Worm (Caenorhabditis elegans) whole organism, L4 larva: Measurements from ENCODE around the gene sec-6.

Experiments
- D1046.2 ChIP-seq: fragments of 200-800 bp; sonication (Bioruptor generic); IDR thresholded peaks from 2 replicates; pipeline ENCODE4 v1.3.6; 2022; ENCODE audit warnings: missing genetic modification characterization, missing compliant biosample characterization
- F10B5.3 ChIP-seq: sonication (generic microtip); optimal IDR thresholded peaks from 2 replicates; lab custom pipeline; 2016; ENCODE audit warnings: mild to moderate bottlenecking, missing genetic modification characterization, missing compliant biosample characterization
- F37D6.2 ChIP-seq: sonication (generic microtip); optimal IDR thresholded peaks from 2 replicates; lab custom pipeline; 2016; ENCODE audit warnings: mild to moderate bottlenecking, missing genetic modification characterization, missing compliant biosample characterization
- R02D3.7 ChIP-seq: fragments of 150-350 bp; sonication (generic microtip); optimal IDR thresholded peaks from 3 replicates; lab custom pipeline; 2014; ENCODE audit warnings: missing biosample characterization, missing genetic modification characterization
- Y5F2A.4 ChIP-seq: fragments of 200-800 bp; sonication (Bioruptor generic); optimal IDR thresholded peaks from 2 replicates; lab custom pipeline; 2018; ENCODE audit warnings: mild to moderate bottlenecking, missing genetic modification characterization, missing compliant biosample characterization
- ZK337.2 ChIP-seq: fragments of 200-800 bp; sonication (Bioruptor generic); IDR thresholded peaks from 2 replicates; pipeline ENCODE4 v1.3.6; 2022; ENCODE audit warnings: missing genetic modification reagents, missing genetic modification characterization, missing compliant biosample characterization
- ZK546.5 ChIP-seq, 2 experiments: sonication (generic microtip); optimal IDR thresholded peaks; 2 replicates each; lab custom pipeline; 2017; ENCODE audit warnings: missing biosample characterization in 2 of 2, missing genetic modification characterization in 2 of 2
- aha-1 ChIP-seq: fragments of 150-350 bp; peaks from one replicate; lab custom pipeline; 2014; ENCODE audit warnings: missing biosample characterization, missing genetic modification characterization
- ama-1 ChIP-seq: fragments of 150-350 bp; optimal IDR thresholded peaks from 2 replicates; lab custom pipeline; 2014; ENCODE audit warnings: inconsistent platforms, mixed read lengths
- attf-4 ChIP-seq: sonication (generic microtip); optimal IDR thresholded peaks from 3 replicates; lab custom pipeline; 2017; ENCODE audit warnings: missing biosample characterization, missing genetic modification characterization
- ceh-82 ChIP-seq: sonication (generic microtip); optimal IDR thresholded peaks from 2 replicates; lab custom pipeline; 2017; ENCODE audit warnings: missing biosample characterization, missing genetic modification characterization
- ces-1 ChIP-seq: fragments of 150-350 bp; sonication (generic microtip); optimal IDR thresholded peaks from 4 replicates; lab custom pipeline; 2014; ENCODE audit warnings: missing biosample characterization, missing genetic modification reagents, missing genetic modification characterization
- cey-2 ChIP-seq: sonication (generic microtip); optimal IDR thresholded peaks from 3 replicates; lab custom pipeline; 2017; ENCODE audit warnings: missing genetic modification characterization, mild to moderate bottlenecking, missing compliant biosample characterization, antibody characterized with exemption, borderline replicate concordance; ENCODE audit not compliant: insufficient read depth
- ctbp-1 ChIP-seq: fragments of 200-800 bp; sonication (Bioruptor generic); IDR thresholded peaks from 2 replicates; pipeline ENCODE4 v1.3.6; 2022; ENCODE audit warnings: missing genetic modification reagents, missing genetic modification characterization, missing compliant biosample characterization
- dmd-8 ChIP-seq: fragments of 200-800 bp; sonication (Bioruptor generic); IDR thresholded peaks from 2 replicates; pipeline ENCODE4 v1.3.6; 2022; ENCODE audit warnings: missing genetic modification characterization, missing compliant biosample characterization
- dve-1 ChIP-seq: sonication (generic microtip); optimal IDR thresholded peaks from 2 replicates; lab custom pipeline; 2017; ENCODE audit warnings: antibody characterized with exemption, mild to moderate bottlenecking, missing genetic modification characterization, missing compliant biosample characterization; ENCODE audit not compliant: insufficient read depth
- fos-1 ChIP-seq: fragments of 150-350 bp; optimal IDR thresholded peaks from 2 replicates; lab custom pipeline; 2014; ENCODE audit warnings: missing biosample characterization, missing genetic modification characterization
- hlh-11 ChIP-seq: fragments of 200-800 bp; sonication (Bioruptor generic); optimal IDR thresholded peaks from 2 replicates; lab custom pipeline; 2018; ENCODE audit warnings: mild to moderate bottlenecking, missing genetic modification characterization, missing compliant biosample characterization
- hmg-1.1 ChIP-seq: fragments of 200-800 bp; sonication (Bioruptor generic); IDR thresholded peaks from 2 replicates; pipeline ENCODE4 v1.3.6; 2022; ENCODE audit warnings: missing genetic modification reagents, missing genetic modification characterization, missing compliant biosample characterization
- jun-1 ChIP-seq: fragments of 150-350 bp; optimal IDR thresholded peaks from 2 replicates; lab custom pipeline; 2014; ENCODE audit warnings: missing biosample characterization, missing genetic modification reagents, missing genetic modification characterization
- lin-29 ChIP-seq: fragments of 200-800 bp; sonication (Bioruptor generic); IDR thresholded peaks from 2 replicates; pipeline ENCODE4 v1.3.6; 2022; ENCODE audit warnings: missing genetic modification reagents, missing genetic modification characterization, missing compliant biosample characterization
- lin-39 ChIP-seq: fragments of 150-350 bp; optimal IDR thresholded peaks from 2 replicates; lab custom pipeline; 2014; ENCODE audit warnings: missing biosample characterization, missing genetic modification reagents, missing genetic modification characterization
- lir-3 ChIP-seq: sonication (generic microtip); optimal IDR thresholded peaks from 2 replicates; lab custom pipeline; 2016; ENCODE audit warnings: mild to moderate bottlenecking, missing genetic modification characterization, missing compliant biosample characterization
- lsy-2 ChIP-seq, 2 experiments: fragments of 150-350 bp in 1 of 2; sonication (generic microtip) in 1 of 2; optimal IDR thresholded peaks; 2 replicates each; lab custom pipeline; 2014 to 2017; ENCODE audit warnings: missing biosample characterization in 2 of 2, missing genetic modification characterization in 2 of 2
- madf-5 ChIP-seq, 2 experiments: fragments of 200-800 bp; sonication (Bioruptor generic); IDR thresholded peaks; 2 replicates each; pipeline ENCODE4 v1.3.6; 2022; ENCODE audit warnings: missing compliant biosample characterization in 2 of 2, missing genetic modification characterization in 2 of 2
- mdt-29 ChIP-seq: fragments of 200-800 bp; sonication (Bioruptor generic); IDR thresholded peaks from 2 replicates; pipeline ENCODE4 v1.3.6; 2022; ENCODE audit warnings: missing genetic modification reagents, missing genetic modification characterization, missing compliant biosample characterization
- mes-2 ChIP-seq: sonication (generic microtip); optimal IDR thresholded peaks from 2 replicates; lab custom pipeline; 2016; ENCODE audit warnings: missing genotype, mild to moderate bottlenecking, missing genetic modification characterization, missing compliant biosample characterization; ENCODE audit not compliant: poor library complexity, severe bottlenecking
- mxl-2 ChIP-seq: fragments of 200-800 bp; sonication (Bioruptor generic); conservative IDR thresholded peaks from 2 replicates; pipeline ENCODE4 v1.3.6; 2022; ENCODE audit warnings: missing genetic modification reagents, missing genetic modification characterization, missing compliant biosample characterization
- nhr-10 ChIP-seq: fragments of 150-350 bp; optimal IDR thresholded peaks from 2 replicates; lab custom pipeline; 2014; ENCODE audit warnings: missing biosample characterization, missing genetic modification characterization
- nhr-102 ChIP-seq: sonication (generic microtip); optimal IDR thresholded peaks from 2 replicates; lab custom pipeline; 2016; ENCODE audit warnings: mild to moderate bottlenecking, missing genetic modification characterization, moderate library complexity, missing compliant biosample characterization
- nhr-111 ChIP-seq: fragments of 200-800 bp; sonication (Bioruptor generic); optimal IDR thresholded peaks from 2 replicates; lab custom pipeline; 2018; ENCODE audit warnings: mild to moderate bottlenecking, missing genetic modification characterization, missing compliant biosample characterization
- nhr-28 ChIP-seq: fragments of 150-350 bp; optimal IDR thresholded peaks from 2 replicates; lab custom pipeline; 2014; ENCODE audit warnings: missing biosample characterization, missing genetic modification characterization
- nhr-41 ChIP-seq: fragments of 200-800 bp; sonication (Bioruptor generic); IDR thresholded peaks from 2 replicates; pipeline ENCODE4 v1.3.6; 2022; ENCODE audit warnings: missing genetic modification reagents, missing genetic modification characterization, missing compliant biosample characterization
- nhr-42 ChIP-seq: fragments of 200-800 bp; sonication (Bioruptor generic); IDR thresholded peaks from 2 replicates; pipeline ENCODE4 v1.3.6; 2022; ENCODE audit warnings: missing genetic modification characterization, missing compliant biosample characterization
- nhr-48 ChIP-seq: sonication (generic microtip); optimal IDR thresholded peaks from 2 replicates; lab custom pipeline; 2016; ENCODE audit warnings: mild to moderate bottlenecking, missing genetic modification characterization, missing compliant biosample characterization
- nhr-6 ChIP-seq: fragments of 150-350 bp; optimal IDR thresholded peaks from 2 replicates; lab custom pipeline; 2014; ENCODE audit warnings: missing biosample characterization, missing genetic modification characterization
- pha-4 ChIP-seq, 2 experiments: fragments of 150-350 bp in 1 of 2; fragments of 200-800 bp in 1 of 2; sonication (Bioruptor generic) in 1 of 2; IDR thresholded peaks in 1 of 2; optimal IDR thresholded peaks in 1 of 2; 2 replicates each; pipeline versions ENCODE4 v1.3.6 to Lab custom; 2014 to 2022; ENCODE audit warnings: missing genetic modification characterization in 2 of 2, missing genetic modification reagents in 2 of 2, missing biosample characterization in 1 of 2, missing compliant biosample characterization in 1 of 2
- php-3 ChIP-seq: fragments of 200-800 bp; sonication (Bioruptor generic); IDR thresholded peaks from 2 replicates; pipeline ENCODE4 v1.3.6; 2022; ENCODE audit warnings: missing genetic modification reagents, missing genetic modification characterization, missing compliant biosample characterization
- rbr-2 ChIP-seq: sonication (generic microtip); optimal IDR thresholded peaks from 2 replicates; lab custom pipeline; 2016; ENCODE audit warnings: missing genotype, missing genetic modification characterization, missing compliant biosample characterization
- saeg-2 ChIP-seq: fragments of 200-800 bp; sonication (Bioruptor generic); IDR thresholded peaks from 2 replicates; pipeline ENCODE4 v1.3.6; 2022; ENCODE audit warnings: missing genetic modification reagents, missing genetic modification characterization, missing compliant biosample characterization
- set-16 ChIP-seq: fragments of 200-800 bp; sonication (Bioruptor generic); IDR thresholded peaks from 2 replicates; pipeline ENCODE4 v1.3.6; 2022; ENCODE audit warnings: missing genetic modification reagents, missing genetic modification characterization, missing compliant biosample characterization
- snpc-1.2 ChIP-seq: fragments of 200-800 bp; sonication (Bioruptor generic); IDR thresholded peaks from 2 replicates; pipeline ENCODE4 v1.3.6; 2022; ENCODE audit warnings: missing genetic modification reagents, missing genetic modification characterization, missing compliant biosample characterization
- spr-1 ChIP-seq: sonication (generic microtip); optimal IDR thresholded peaks from 2 replicates; lab custom pipeline; 2016; ENCODE audit warnings: mild to moderate bottlenecking, missing genetic modification characterization, missing compliant biosample characterization
- tag-97 ChIP-seq: fragments of 200-800 bp; sonication (Bioruptor generic); IDR thresholded peaks from 2 replicates; pipeline ENCODE4 v1.3.6; 2022; ENCODE audit warnings: missing genetic modification characterization, missing compliant biosample characterization
- unc-130 ChIP-seq: sonication (generic microtip); optimal IDR thresholded peaks from 2 replicates; lab custom pipeline; 2016; ENCODE audit warnings: missing genetic modification reagents, missing genetic modification characterization, missing compliant biosample characterization
- unc-62 ChIP-seq, 3 experiments: fragments of 150-350 bp in 1 of 3; sonication (generic microtip); optimal IDR thresholded peaks in 2 of 3; peaks in 1 of 3; 1 replicate in 1 of 3; 2 replicates in 2 of 3; lab custom pipeline; 2014 to 2017; ENCODE audit warnings: missing biosample characterization in 3 of 3, missing genetic modification characterization in 3 of 3, missing genetic modification reagents in 3 of 3, missing genotype in 1 of 3
- zag-1 ChIP-seq: fragments of 150-350 bp; optimal IDR thresholded peaks from 2 replicates; lab custom pipeline; 2014; ENCODE audit warnings: missing biosample characterization, missing genetic modification characterization
- zfp-2 ChIP-seq: sonication (generic microtip); optimal IDR thresholded peaks from 2 replicates; lab custom pipeline; 2016; ENCODE audit warnings: mild to moderate bottlenecking, missing genetic modification characterization, missing compliant biosample characterization
- zip-2 ChIP-seq: fragments of 150-350 bp; optimal IDR thresholded peaks from 2 replicates; lab custom pipeline; 2014; ENCODE audit warnings: missing biosample characterization, missing genetic modification characterization
- ztf-7 ChIP-seq: fragments of 150-350 bp; optimal IDR thresholded peaks from 2 replicates; lab custom pipeline; 2014; ENCODE audit warnings: missing biosample characterization, missing genetic modification characterization

sec-6 gene

DNA sequence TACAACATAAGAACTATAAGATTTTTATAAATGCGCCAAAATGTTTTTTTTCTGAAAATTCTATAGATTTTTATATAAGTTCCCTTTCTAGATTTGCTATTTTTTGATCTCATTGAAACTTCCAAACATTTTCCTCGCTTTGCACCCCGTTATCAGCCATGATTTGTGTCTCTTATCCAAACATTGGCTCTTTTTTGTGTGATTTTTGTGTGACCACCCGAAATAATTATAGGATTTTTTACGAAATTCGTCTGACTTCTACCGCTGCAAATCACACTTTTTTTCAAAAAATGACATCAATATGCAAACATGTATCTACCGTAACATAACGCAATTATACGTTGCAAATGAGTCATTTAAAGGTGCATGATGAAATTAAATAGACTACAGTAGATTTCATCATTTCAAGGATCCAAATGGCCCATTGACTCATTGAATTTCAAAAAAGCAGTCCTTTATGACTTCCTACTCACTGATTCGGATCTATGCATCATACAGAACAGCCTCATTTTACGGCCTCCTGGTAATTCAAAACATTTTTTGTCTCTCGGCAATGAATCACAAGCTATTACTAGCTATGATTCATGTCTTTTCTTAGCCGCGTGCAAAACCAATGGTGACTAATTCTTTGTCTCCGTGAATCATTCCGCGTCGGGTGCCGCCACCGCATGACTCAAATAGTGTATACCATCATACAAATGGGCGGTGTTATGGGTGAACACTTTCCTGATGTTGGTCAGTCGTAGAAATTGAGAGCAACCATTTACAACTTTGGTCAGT, 26.8 kb upstream of the sec-6 start (continued):
- TF ChIP-seq lin-39 (tag; lab: Kevin White, UChicago) (no peak), mes-2 (no peak), spr-1 (no peak), nhr-41 (GFP tag; lab: Robert Waterston, UW) (no peak), zip-2 (tag; lab: Kevin White, UChicago) (no peak), lir-3 (tag; lab: Kevin White, UChicago) (no peak), nhr-42 (GFP tag; lab: Robert Waterston, UW) (no peak), unc-62 (GFP tag; optimal IDR thresholded peaks at IDR 0.05 in 1 of 2; lab: Kevin White, UChicago) (peak in 1 of 2 experiments; percentile 96), unc-62 (tag; optimal IDR thresholded peaks at IDR 0.05; lab: Kevin White, UChicago) (no peak), ZK337.2 (no peak), F10B5.3 (tag; lab: Kevin White, UChicago) (no peak), dve-1 (peak; percentile 21), ces-1 (GFP tag; lab: Kevin White, UChicago) (no peak), R02D3.7 (tag; lab: Kevin White, UChicago) (no peak), ZK546.5 (tag; optimal IDR thresholded peaks at IDR 0.05; lab: Kevin White, UChicago) (no peak), unc-130 (no peak), lin-29 (GFP tag; lab: Robert Waterston, UW) (no peak), hlh-11 (peak; percentile 2), tag-97 (GFP tag; lab: Robert Waterston, UW) (no peak), zfp-2 (no peak), saeg-2 (GFP tag; lab: Robert Waterston, UW) (no peak), php-3 (GFP tag; lab: Robert Waterston, UW) (no peak), nhr-6 (tag; lab: Kevin White, UChicago) (peak; percentile 62), zag-1 (no peak), dmd-8 (GFP tag; lab: Robert Waterston, UW) (no peak), mdt-29 (GFP tag; lab: Robert Waterston, UW) (no peak), cey-2 (tag; lab: Kevin White, UChicago) (no peak), Y5F2A.4 (no peak), pha-4 (GFP tag; IDR thresholded peaks at IDR 0.05; lab: Robert Waterston, UW) (no peak), pha-4 (tag; optimal IDR thresholded peaks at IDR 0.05; lab: Kevin White, UChicago) (peak; percentile 5), nhr-111 (no peak), hmg-1.1 (GFP tag; lab: Robert Waterston, UW) (no peak), mxl-2 (GFP tag; lab: Robert Waterston, UW) (no peak), attf-4 (tag; lab: Kevin White, UChicago) (no peak), nhr-10 (tag; lab: Kevin White, UChicago) (no peak), jun-1 (tag; lab: Kevin White, UChicago) (no peak), nhr-102 (no peak), snpc-1.2 (GFP tag; lab: Robert Waterston, UW) (no peak), madf-5 (GFP tag; IDR thresholded peaks at IDR 0.05; lab: Robert Waterston, UW) (no peak), ctbp-1 (GFP tag; lab: Robert Waterston, UW) (no peak)

DNA sequence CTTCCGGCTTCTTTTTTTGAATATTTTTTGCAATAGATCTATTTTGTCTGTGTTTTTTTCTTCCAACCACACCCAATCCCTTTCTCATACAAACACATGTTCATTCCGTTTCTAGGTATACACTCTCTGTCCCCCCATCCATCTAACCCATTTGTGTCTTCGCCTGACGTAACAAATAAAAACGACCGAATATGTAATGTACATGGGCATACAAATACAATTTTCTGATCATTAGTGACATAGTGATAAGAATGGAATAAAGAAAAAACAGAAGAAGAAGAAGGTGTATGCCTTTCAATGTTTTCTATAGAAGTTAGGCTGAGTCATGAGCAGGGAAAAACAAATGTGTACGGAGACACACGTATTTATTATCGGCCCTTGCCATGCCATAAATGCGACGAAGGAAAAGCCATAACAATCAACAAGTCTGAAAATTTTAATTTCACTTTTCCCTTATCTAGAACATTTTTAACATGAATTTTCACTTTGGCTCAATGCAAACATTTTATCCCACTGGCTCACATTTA, 25.6 kb upstream of the sec-6 start:
- TF ChIP-seq aha-1 (peak; percentile 44), nhr-6 (tag; lab: Kevin White, UChicago) (no peak), ztf-7 (tag; lab: Kevin White, UChicago) (no peak), ama-1 (lab: Kevin White, UChicago) (no peak), nhr-48 (no peak), nhr-102 (no peak), mdt-29 (GFP tag; lab: Robert Waterston, UW) (no peak), rbr-2 (peak; percentile 31), hlh-11 (peak; percentile 21), D1046.2 (GFP tag; lab: Robert Waterston, UW) (no peak), fos-1 (tag; lab: Kevin White, UChicago) (no peak), nhr-28 (tag; lab: Kevin White, UChicago) (peak; percentile 11), lsy-2 (tag; optimal IDR thresholded peaks at IDR 0.05; lab: Kevin White, UChicago) (peak in 1 of 2 experiments; percentile 34), set-16 (GFP tag; lab: Robert Waterston, UW) (no peak), F37D6.2 (no peak), ceh-82 (tag; lab: Kevin White, UChicago) (no peak)
